Worm (Caenorhabditis elegans) whole organism, early embryonic: ENCODE results near the gene Y55F3BL.4.

Experiments
- B0310.2 ChIP-seq: sonication (generic microtip); optimal IDR thresholded peaks from 2 replicates; lab custom pipeline; 2016; ENCODE audit warnings: mild to moderate bottlenecking, missing genetic modification characterization, missing compliant biosample characterization
- aly-1 ChIP-seq: sonication (generic microtip); optimal IDR thresholded peaks from 2 replicates; lab custom pipeline; 2016; ENCODE audit warnings: missing genetic modification characterization, missing compliant biosample characterization
- ama-1 ChIP-seq: fragments of 150-350 bp; optimal IDR thresholded peaks from 2 replicates; lab custom pipeline; 2014
- ceh-13 ChIP-seq: fragments of 200-800 bp; sonication (Bioruptor generic); optimal IDR thresholded peaks from 2 replicates; lab custom pipeline; 2018; ENCODE audit warnings: mild to moderate bottlenecking, missing genetic modification characterization, missing compliant biosample characterization
- ceh-36 ChIP-seq: sonication (generic microtip); optimal IDR thresholded peaks from 2 replicates; lab custom pipeline; 2016; ENCODE audit warnings: missing genetic modification characterization, inconsistent platforms, missing compliant biosample characterization
- flt-1 ChIP-seq: fragments of 200-800 bp; sonication (Bioruptor generic); IDR thresholded peaks from 2 replicates; pipeline ENCODE4 v1.3.6; 2022; ENCODE audit warnings: missing genetic modification characterization, missing compliant biosample characterization
- hmbx-1 ChIP-seq: sonication (generic microtip); optimal IDR thresholded peaks from 2 replicates; lab custom pipeline; 2016; ENCODE audit warnings: mild to moderate bottlenecking, missing genetic modification characterization, missing compliant biosample characterization
- hmg-4 ChIP-seq: fragments of 200-800 bp; sonication (Bioruptor generic); optimal IDR thresholded peaks from 2 replicates; lab custom pipeline; 2018; ENCODE audit warnings: mild to moderate bottlenecking, missing genetic modification characterization, missing compliant biosample characterization
- hnd-1 ChIP-seq: sonication (generic microtip); optimal IDR thresholded peaks from 2 replicates; lab custom pipeline; 2016; ENCODE audit warnings: missing genetic modification characterization, missing compliant biosample characterization
- pes-1 ChIP-seq: fragments of 200-800 bp; sonication (Bioruptor generic); IDR thresholded peaks from 2 replicates; pipeline ENCODE4 v1.3.6; 2022; ENCODE audit warnings: missing genetic modification reagents, missing genetic modification characterization, missing compliant biosample characterization
- sea-1 ChIP-seq: fragments of 200-800 bp; sonication (Bioruptor generic); conservative IDR thresholded peaks from 2 replicates; pipeline ENCODE4 v1.3.6; 2022; ENCODE audit warnings: missing genetic modification characterization, missing compliant biosample characterization
- tbx-11 ChIP-seq: fragments of 200-800 bp; sonication (Bioruptor generic); IDR thresholded peaks from 2 replicates; pipeline ENCODE4 v1.3.6; 2022; ENCODE audit warnings: missing genetic modification characterization, missing compliant biosample characterization

DNA sequence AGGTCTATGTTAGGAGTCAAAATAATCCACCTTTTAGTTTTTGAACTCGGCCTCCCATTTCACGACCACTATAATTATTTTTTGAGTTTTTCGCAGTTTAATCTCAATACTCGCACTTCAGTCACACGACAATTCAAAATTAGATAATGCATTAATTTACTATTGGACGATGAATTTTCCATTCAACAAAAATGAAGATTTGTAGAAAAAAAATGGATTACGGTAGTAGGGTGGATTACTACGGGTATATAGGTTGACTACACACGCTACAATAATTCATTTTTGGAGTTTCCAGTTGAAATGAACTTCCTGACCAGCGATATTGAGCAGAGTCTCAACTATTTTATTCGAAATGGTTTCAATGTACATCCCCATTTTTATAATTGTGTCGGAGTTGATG lies 48.5 kb upstream of the Y55F3BL.4 start, which contains the start of gene srt-23:
- TF ChIP-seq flt-1 (GFP tag; lab: Robert Waterston, UW) (no peak), ama-1 (no peak), ceh-13 (no peak), sea-1 (GFP tag; lab: Robert Waterston, UW) (no peak), ceh-36 (tag; lab: Kevin White, UChicago) (no peak), aly-1 (tag; lab: Kevin White, UChicago) (no peak), hnd-1 (tag; lab: Kevin White, UChicago) (no peak), hmbx-1 (no peak), B0310.2 (tag; lab: Kevin White, UChicago) (no peak), hmg-4 (GFP tag; lab: Kevin White, UChicago) (no peak), pes-1 (GFP tag; lab: Robert Waterston, UW) (no peak), tbx-11 (GFP tag; lab: Robert Waterston, UW) (no peak)
